Worm (Caenorhabditis elegans) whole organism, L4/young adult: Measurements from ENCODE around the gene Y73B6BL.47.
A peak's percentile ranks its signal among the peaks of the same experiment; 100 is the strongest.
"Not testable (repeated sequence)": the region's sequence is repeated elsewhere in the genome, so short reads cannot be mapped to it uniquely, and the experiment has no call there.

Experiments used
- W03F9.2 ChIP-seq: fragments of 150-350 bp; optimal IDR thresholded peaks from 2 replicates; lab custom pipeline; 2014; ENCODE audit warnings: missing biosample characterization, missing genetic modification characterization
- dao-5 ChIP-seq: sonication (generic microtip); optimal IDR thresholded peaks from 2 replicates; lab custom pipeline; 2016; ENCODE audit warnings: missing genotype, missing genetic modification characterization, moderate library complexity, missing compliant biosample characterization
- him-1 ChIP-seq: sonication (generic microtip); optimal IDR thresholded peaks from 2 replicates; lab custom pipeline; 2016; ENCODE audit warnings: missing genotype, missing genetic modification reagents, missing genetic modification characterization, missing compliant biosample characterization

Y73B6BL.47 gene

DNA sequence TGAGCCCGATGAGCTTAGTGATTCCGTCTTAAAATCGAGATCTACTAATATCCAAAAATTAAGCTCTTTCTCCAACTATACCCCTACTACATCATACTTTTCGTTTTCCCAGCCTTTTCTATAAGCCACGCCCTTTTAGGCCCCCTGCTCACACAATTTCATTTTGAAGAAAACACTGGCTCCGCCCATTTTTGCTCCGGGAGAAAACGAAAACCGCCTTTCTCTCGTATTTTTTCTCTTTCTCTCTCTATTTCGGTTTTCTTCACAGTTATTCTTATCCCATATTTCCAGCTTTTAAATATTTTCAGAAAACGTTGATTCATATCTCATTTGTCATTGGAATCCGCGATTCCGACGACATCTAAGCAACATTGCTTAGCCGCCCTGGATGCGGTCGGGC, at the start of gene Y73B6BL.47:
TSS of gene Y73B6BL.47 (plus strand) at position 301 of the 400 bp plus-strand sequence.
- TF ChIP-seq him-1 (tag; lab: Kevin White, UChicago) = no peak
- no peak for TF ChIP-seq dao-5 (tag; lab: Kevin White, UChicago)
- TF ChIP-seq W03F9.2 (tag; lab: Kevin White, UChicago) = no peak

DNA sequence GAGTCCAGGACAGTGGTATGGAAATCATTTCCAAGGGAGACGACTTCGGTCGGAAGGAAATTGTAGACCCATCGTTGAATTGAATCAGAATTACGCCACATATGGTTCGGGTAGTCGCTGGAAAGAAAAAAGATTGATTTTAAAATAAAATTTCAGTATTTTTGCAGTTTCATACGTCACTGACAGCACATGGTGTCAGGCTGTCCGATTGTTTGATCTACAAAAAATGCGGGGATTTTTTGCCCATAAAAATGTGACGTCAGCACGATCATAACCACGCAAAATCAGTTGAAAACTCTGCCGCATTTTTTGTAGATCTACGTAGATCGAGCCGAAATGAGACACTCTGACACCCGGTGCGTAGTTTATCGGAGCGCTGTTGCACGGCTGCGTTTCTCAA, 44.4 kb upstream of the Y73B6BL.47 start, which contains the start of gene Y73B6BL.12:
TSS of gene Y73B6BL.12 (minus strand) at position 101 of the 400 bp plus-strand sequence.
- not testable (repeated sequence) for TF ChIP-seq W03F9.2, dao-5, him-1 (tag; lab: Kevin White, UChicago)

ce11 chrIV:6321667-6322066, 40.1 kb upstream of the Y73B6BL.47 start, which contains the start of gene Y73B6BL.29:
TSS of gene Y73B6BL.29 (plus strand) at chrIV:6321929.
- no peak for TF ChIP-seq dao-5 (tag; lab: Kevin White, UChicago)
- peak; percentile 99 for TF ChIP-seq W03F9.2 (tag; lab: Kevin White, UChicago)
- peak; percentile 62 for TF ChIP-seq him-1 (tag; lab: Kevin White, UChicago)

DNA sequence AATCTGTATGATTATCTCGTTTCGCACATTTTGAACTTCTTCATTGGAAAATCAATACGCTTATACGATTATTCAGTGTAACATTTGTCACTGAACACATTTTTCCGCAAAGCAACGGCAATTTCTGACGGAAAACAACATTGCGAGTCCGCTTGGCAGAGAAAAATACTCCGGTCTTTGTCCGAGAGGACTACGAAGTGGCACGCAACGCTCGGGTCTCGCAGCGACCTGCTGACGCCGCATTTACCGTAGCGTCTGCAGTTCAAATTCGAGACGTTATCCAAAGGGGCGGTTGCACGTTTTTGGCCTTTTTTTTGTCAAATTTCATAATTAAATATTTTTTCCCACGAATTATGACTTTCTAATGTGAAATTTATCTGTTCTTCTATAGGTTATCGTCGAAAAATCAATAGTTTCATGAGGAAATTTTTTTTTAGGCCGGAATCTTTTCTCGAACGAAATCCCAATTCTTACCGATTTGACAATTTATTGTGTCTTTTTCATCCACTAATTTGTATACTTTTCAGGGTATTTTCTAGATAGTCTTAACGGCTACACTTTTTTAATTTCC, 38.0 kb upstream of the Y73B6BL.47 start, which contains the start of gene sqd-1:
TSS of gene sqd-1 (plus strand) at position 521 of the 571 bp plus-strand sequence.
- peak; percentile 86 for TF ChIP-seq him-1 (tag; lab: Kevin White, UChicago)
- no peak for TF ChIP-seq dao-5 (tag; lab: Kevin White, UChicago)
- peak; percentile 100 for TF ChIP-seq W03F9.2 (tag; lab: Kevin White, UChicago)

DNA sequence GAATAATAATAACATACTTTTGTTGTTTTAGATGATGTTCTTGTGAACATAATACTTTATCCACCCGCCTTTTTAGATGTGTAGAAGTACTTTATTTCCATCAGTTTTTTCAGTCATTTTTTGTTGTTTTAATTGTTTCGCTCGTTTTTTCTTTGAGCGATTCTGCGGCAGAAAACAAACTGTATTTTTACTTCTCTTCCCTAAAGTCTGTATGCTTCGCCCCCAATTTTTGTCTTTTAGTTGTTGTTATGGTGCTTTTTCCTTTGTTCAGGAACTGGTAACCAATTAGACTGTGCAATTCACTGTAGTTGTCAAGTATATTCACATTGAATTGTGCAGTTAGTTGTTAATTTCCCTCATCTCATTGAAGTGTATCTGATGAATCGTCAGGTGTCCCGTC, 36.0 kb upstream of the Y73B6BL.47 start:
- TF ChIP-seq W03F9.2 (tag; lab: Kevin White, UChicago) = no peak
- no peak for TF ChIP-seq dao-5 (tag; lab: Kevin White, UChicago)
- TF ChIP-seq him-1 (tag; lab: Kevin White, UChicago) = no peak

- TF ChIP-seq W03F9.2 (tag; lab: Kevin White, UChicago) (no peak), dao-5 (tag; lab: Kevin White, UChicago) (no peak), him-1 (tag; lab: Kevin White, UChicago) (no peak)
Measured at ce11 chrIV:6326448-6326847, 35.3 kb upstream of the Y73B6BL.47 start, which contains the start of gene lsm-8. TSS of gene lsm-8 (plus strand) at chrIV:6326526.

DNA sequence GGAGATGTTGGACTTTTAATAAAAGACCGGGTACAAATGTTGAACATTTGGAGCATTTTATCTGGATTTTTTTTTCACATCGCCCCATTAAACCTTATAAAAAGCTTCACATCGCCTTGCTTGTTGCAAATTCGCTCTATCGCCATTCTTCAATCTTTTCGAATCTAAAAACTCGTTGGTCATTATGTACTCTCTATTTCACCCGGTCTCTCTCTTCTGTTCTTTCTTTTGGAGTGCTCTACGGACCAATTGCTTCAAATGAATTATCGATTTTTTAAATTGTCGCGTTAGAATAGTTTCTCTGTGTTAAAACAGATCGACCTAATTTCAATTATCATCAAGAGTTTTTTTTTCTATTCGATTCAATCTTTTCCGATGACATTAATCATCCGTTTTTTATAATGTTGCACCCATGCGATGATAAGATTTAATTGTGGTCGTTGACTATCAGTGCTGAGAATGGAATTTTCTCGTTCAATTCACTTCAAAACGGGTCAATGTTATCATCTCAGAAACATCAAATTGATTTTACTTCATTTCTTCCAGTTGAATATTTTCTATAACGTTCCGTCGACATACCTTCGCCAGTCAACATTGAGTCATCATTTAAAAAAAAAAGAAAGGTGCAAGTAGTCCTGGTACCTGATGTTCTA, 34.3 kb upstream of the Y73B6BL.47 start:
- peak; percentile 60 for TF ChIP-seq W03F9.2 (tag; lab: Kevin White, UChicago)
- no peak for TF ChIP-seq dao-5 (tag; lab: Kevin White, UChicago)

DNA sequence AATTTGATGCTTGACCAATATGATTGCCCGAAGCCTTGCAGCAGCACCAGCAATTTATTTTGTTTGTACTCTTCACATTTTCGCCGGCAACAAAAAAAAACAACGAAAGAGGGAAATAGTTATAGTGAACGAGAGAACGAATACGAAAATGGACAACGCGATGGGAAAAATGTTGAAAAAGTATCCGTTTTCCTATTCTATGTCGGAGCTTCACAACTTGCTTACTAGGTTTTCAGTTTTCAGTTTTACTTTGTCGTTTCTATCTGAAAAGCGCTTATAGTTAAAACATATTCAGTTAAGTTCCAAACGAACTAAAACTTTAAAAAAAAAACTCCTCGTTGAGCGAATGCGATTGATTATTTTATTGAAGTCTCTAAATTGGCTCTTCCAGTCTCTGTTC, 33.6 kb upstream of the Y73B6BL.47 start:
- TF ChIP-seq W03F9.2 (tag; lab: Kevin White, UChicago) (no peak), him-1 (tag; lab: Kevin White, UChicago) (no peak), dao-5 (tag; lab: Kevin White, UChicago) (no peak)

DNA sequence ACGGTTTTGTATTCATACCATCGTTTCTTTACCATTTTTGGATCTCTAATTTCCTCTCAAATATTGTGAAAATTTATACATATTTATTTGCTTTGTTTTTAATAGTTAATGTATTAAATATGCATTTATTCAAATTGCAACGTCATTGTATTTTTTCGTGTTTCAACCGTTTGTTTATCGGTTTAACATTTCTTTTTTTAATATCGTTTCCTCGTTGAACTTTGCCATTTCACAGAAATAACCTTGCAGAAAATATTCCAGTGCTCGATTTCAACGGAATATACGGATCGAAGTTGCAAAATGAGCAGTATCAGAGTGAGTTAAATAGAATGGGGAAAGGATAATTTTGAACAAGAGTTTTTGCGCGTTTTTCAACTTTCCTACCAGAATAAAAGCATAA, 32.4 kb upstream of the Y73B6BL.47 start, which contains the start of gene seu-1:
TSS of gene seu-1 (plus strand) at position 301 of the 400 bp plus-strand sequence.
- no peak for TF ChIP-seq dao-5 (tag; lab: Kevin White, UChicago)
- TF ChIP-seq him-1 (tag; lab: Kevin White, UChicago) = no peak
- TF ChIP-seq W03F9.2 (tag; lab: Kevin White, UChicago) = no peak

- no peak for TF ChIP-seq him-1 (tag; lab: Kevin White, UChicago)
- TF ChIP-seq W03F9.2 (tag; lab: Kevin White, UChicago) = peak; percentile 21
- no peak for TF ChIP-seq dao-5 (tag; lab: Kevin White, UChicago)
Measured at ce11 chrIV:6330790-6331189, 31.0 kb upstream of the Y73B6BL.47 start.

DNA sequence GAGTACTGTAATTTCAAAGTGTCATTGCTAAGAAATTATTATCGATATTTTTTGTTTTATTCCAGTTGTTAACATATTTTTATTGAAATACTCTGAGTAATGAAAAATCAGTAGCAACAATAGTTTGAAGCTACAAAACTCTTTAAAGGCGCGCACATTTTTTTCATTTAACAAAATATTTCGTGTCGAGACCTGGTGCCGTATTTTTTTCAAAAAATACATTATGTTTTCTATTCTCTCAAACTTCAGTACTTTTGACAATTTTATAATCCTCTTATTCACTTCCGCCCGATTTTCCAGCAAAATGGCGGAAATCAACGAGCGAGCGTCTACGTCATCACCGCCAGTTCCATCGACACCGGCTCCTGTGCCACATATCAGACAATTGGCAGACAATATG, 27.9 kb upstream of the Y73B6BL.47 start, which contains the start of gene blos-2:
TSS of gene blos-2 (plus strand) at position 301 of the 400 bp plus-strand sequence.
- TF ChIP-seq dao-5 (tag; lab: Kevin White, UChicago) = no peak
- TF ChIP-seq him-1 (tag; lab: Kevin White, UChicago) = no peak
- no peak for TF ChIP-seq W03F9.2 (tag; lab: Kevin White, UChicago)

ce11 chrIV:6335908-6336307, 25.9 kb upstream of the Y73B6BL.47 start, which contains the start of gene mif-4:
TSS of gene mif-4 (minus strand) at chrIV:6335994.
- TF ChIP-seq dao-5 (tag; lab: Kevin White, UChicago) = no peak
- TF ChIP-seq him-1 (tag; lab: Kevin White, UChicago) = no peak
- TF ChIP-seq W03F9.2 (tag; lab: Kevin White, UChicago) = no peak

DNA sequence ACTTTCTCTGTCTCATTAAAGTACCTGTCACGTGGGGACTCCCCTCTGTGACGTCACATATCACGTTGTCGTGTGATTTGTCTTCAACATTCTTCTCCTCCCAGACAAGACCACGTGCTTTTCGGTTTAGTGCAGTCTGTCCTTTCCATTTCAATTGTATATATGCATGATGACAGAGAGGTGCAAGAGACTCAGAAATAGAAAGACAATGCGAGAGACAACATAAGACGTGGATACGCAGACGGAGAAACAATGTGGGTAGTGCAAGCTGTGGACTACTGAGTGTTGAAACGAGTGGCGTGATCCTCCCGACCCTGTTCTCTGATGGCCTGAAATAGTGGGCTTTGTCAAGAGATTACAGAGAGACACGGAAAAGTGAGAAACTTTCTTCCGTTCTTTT, 25.0 kb upstream of the Y73B6BL.47 start:
- TF ChIP-seq W03F9.2 (tag; lab: Kevin White, UChicago) = peak; percentile 95
- TF ChIP-seq dao-5 (tag; lab: Kevin White, UChicago) = no peak
- peak; percentile 81 for TF ChIP-seq him-1 (tag; lab: Kevin White, UChicago)
